1 fruit fly cellular context compared by ENCODE assay signal in the genomic region with DNA sequence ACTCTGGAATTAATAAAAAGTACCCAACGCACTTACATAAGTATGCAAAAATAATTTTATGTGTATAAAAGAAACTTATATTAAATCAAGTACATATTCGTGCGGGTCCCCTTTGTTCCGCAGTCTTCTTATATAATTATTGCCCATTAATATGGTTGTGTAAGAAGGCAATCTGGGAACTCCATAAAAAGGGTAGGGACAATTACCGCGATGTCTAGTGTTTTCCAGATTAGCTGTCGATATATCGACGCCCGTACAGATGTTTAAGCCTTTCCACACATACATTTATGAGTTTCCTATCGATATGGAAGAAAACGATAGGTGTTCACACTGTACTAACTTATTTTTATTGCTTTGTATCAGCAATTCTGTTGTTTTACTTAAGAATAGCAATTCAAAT.
TF ChIP-seq lines count a peak whose summit lies in the region.

No protein-coding gene starts in this region.

TF ChIP-seq in whole organism, embryonic, 481 proteins besides CTCF, POLR2A, EP300 and RAD21 (continued from another document and continues in another):
- TF ChIP-seq Optix (GFP tag; IDR thresholded peaks at IDR 0.05; lab: Robert Waterston, UW) (no peak), CG18476 (GFP tag; optimal IDR thresholded peaks at IDR 0.05; lab: Kevin White, UChicago) (no peak), zf30C (GFP tag; optimal IDR thresholded peaks at IDR 0.05; lab: Kevin White, UChicago) (no peak), Hr51 (GFP tag; optimal IDR thresholded peaks at IDR 0.05; lab: Kevin White, UChicago) (no peak), Sox102F (GFP tag; optimal IDR thresholded peaks at IDR 0.05; lab: Kevin White, UChicago) (no peak), CG9437 (GFP tag; optimal IDR thresholded peaks at IDR 0.05; lab: Kevin White, UChicago) (peak; percentile 30), Atf-2 (GFP tag; optimal IDR thresholded peaks at IDR 0.05; lab: Kevin White, UChicago) (no peak), CG17361 (GFP tag; IDR thresholded peaks at IDR 0.05; lab: Robert Waterston, UW) (0 out of 3 replicates have a peak, but pooled peaks have one; percentile 32), zfh1 (GFP tag; IDR thresholded peaks at IDR 0.05; lab: Robert Waterston, UW) (no peak), stwl (tag; optimal IDR thresholded peaks at IDR 0.05; lab: Kevin White, UChicago) (peak; percentile 70), salm (tag; optimal IDR thresholded peaks at IDR 0.05; lab: Kevin White, UChicago) (no peak), Spps (tag; optimal IDR thresholded peaks at IDR 0.05; lab: Kevin White, UChicago) (no peak), ab (GFP tag; optimal IDR thresholded peaks at IDR 0.05; lab: Kevin White, UChicago) (peak; percentile 27), tll (GFP tag; optimal IDR thresholded peaks at IDR 0.05; lab: Kevin White, UChicago) (no peak), CG1832 (GFP tag; optimal IDR thresholded peaks at IDR 0.05; lab: Kevin White, UChicago) (no peak), ranshi (GFP tag; IDR thresholded peaks at IDR 0.05; lab: Robert Waterston, UW) (no peak), B-H2 (GFP tag; optimal IDR thresholded peaks at IDR 0.05; lab: Kevin White, UChicago) (peak; percentile 60), ssp (GFP tag; IDR thresholded peaks at IDR 0.05; lab: Robert Waterston, UW) (peak; percentile 96), wor (GFP tag; IDR thresholded peaks at IDR 0.05; lab: Robert Waterston, UW) (no peak), cwo (GFP tag; optimal IDR thresholded peaks at IDR 0.05; lab: Kevin White, UChicago) (no peak), vnd (GFP tag; IDR thresholded peaks at IDR 0.05; lab: Robert Waterston, UW; ENCODE audit: partially characterized antibody) (no peak; the same call in 2 of the 3 replicates), Chrac-16 (GFP tag; optimal IDR thresholded peaks at IDR 0.05; lab: Kevin White, UChicago) (peak; percentile 11), repo (GFP tag; optimal IDR thresholded peaks at IDR 0.05; lab: Kevin White, UChicago) (no peak), NK7.1 (GFP tag; optimal IDR thresholded peaks at IDR 0.05; lab: Kevin White, UChicago) (no peak), croc (GFP tag; conservative IDR thresholded peaks at IDR 0.05; lab: Robert Waterston, UW) (no peak), sug (tag; optimal IDR thresholded peaks at IDR 0.05; lab: Kevin White, UChicago) (peak; percentile 58), Taf1 (GFP tag; IDR thresholded peaks at IDR 0.05; lab: Robert Waterston, UW) (no peak), CG4820 (GFP tag; optimal IDR thresholded peaks at IDR 0.05; lab: Kevin White, UChicago) (peak; percentile 19), Bgb (GFP tag; IDR thresholded peaks at IDR 0.05; lab: Robert Waterston, UW; ENCODE audit: partially characterized antibody) (peak; percentile 98; the same call in 1 of the 2 replicates), CG7556 (GFP tag; optimal IDR thresholded peaks at IDR 0.05; lab: Kevin White, UChicago) (no peak), CG18262 (tag; optimal IDR thresholded peaks at IDR 0.05; lab: Kevin White, UChicago) (peak; percentile 22), CG10366 (GFP tag; IDR thresholded peaks at IDR 0.05; lab: Robert Waterston, UW) (no peak), Pdp1 (GFP tag; optimal IDR thresholded peaks at IDR 0.05; lab: Kevin White, UChicago) (peak; percentile 44 to 99), Nf-YC (tag; optimal IDR thresholded peaks at IDR 0.05; lab: Kevin White, UChicago) (peak; percentile 47), Trl (optimal IDR thresholded peaks at IDR 0.05; lab: Kevin White, UChicago) (no peak), Trl (GFP tag; optimal IDR thresholded peaks at IDR 0.05; lab: Kevin White, UChicago) (peak; percentile 35), dati (GFP tag; IDR thresholded peaks at IDR 0.05; lab: Robert Waterston, UW) (no peak), CG18764 (GFP tag; optimal IDR thresholded peaks at IDR 0.05; lab: Kevin White, UChicago) (peak; percentile 16), CG10267 (tag; optimal IDR thresholded peaks at IDR 0.05; lab: Kevin White, UChicago) (peak; percentile 14), CG10147 (GFP tag; optimal IDR thresholded peaks at IDR 0.05; lab: Kevin White, UChicago) (peak; percentile 41), CoRest (tag; optimal IDR thresholded peaks at IDR 0.05; lab: Kevin White, UChicago) (peak; percentile 51), zen2 (GFP tag; IDR thresholded peaks at IDR 0.05; lab: Robert Waterston, UW; ENCODE audit: partially characterized antibody) (no peak; the same call in 2 of the 3 replicates), CG3065 (GFP tag; optimal IDR thresholded peaks at IDR 0.05; lab: Kevin White, UChicago) (no peak), CG4328 (GFP tag; optimal IDR thresholded peaks at IDR 0.05; lab: Kevin White, UChicago) (no peak), CG8359 (GFP tag; optimal IDR thresholded peaks at IDR 0.05; lab: Kevin White, UChicago; ENCODE audit: borderline replicate concordance) (no peak), cato (GFP tag; optimal IDR thresholded peaks at IDR 0.05; lab: Kevin White, UChicago; ENCODE audit: borderline replicate concordance) (no peak), Doc3 (GFP tag; IDR thresholded peaks at IDR 0.05; lab: Robert Waterston, UW; ENCODE audit: partially characterized antibody) (peak; percentile 92), trh (GFP tag; optimal IDR thresholded peaks at IDR 0.05; lab: Kevin White, UChicago) (no peak), HLH3B (GFP tag; IDR thresholded peaks at IDR 0.05; lab: Robert Waterston, UW) (no peak), CG10543 (GFP tag; optimal IDR thresholded peaks at IDR 0.05; lab: Kevin White, UChicago) (peak; percentile 20), CG31441 (GFP tag; IDR thresholded peaks at IDR 0.05; lab: Robert Waterston, UW) (0 out of 2 replicates have a peak, but pooled peaks have one; percentile 25), Ets97D (GFP tag; optimal IDR thresholded peaks at IDR 0.05; lab: Kevin White, UChicago) (peak; percentile 84), NC2β (GFP tag; optimal IDR thresholded peaks at IDR 0.05; lab: Kevin White, UChicago) (peak; percentile 40), cad (GFP tag; optimal IDR thresholded peaks at IDR 0.05; lab: Kevin White, UChicago) (peak; percentile 4), her (GFP tag; optimal IDR thresholded peaks at IDR 0.05; lab: Kevin White, UChicago) (no peak), CG10654 (GFP tag; optimal IDR thresholded peaks at IDR 0.05; lab: Kevin White, UChicago) (no peak), Xrp1 (GFP tag; IDR thresholded peaks at IDR 0.05; lab: Robert Waterston, UW) (no peak), disco-r (GFP tag; optimal IDR thresholded peaks at IDR 0.05; lab: Kevin White, UChicago) (no peak), CG11560 (tag; IDR thresholded peaks at IDR 0.05; lab: Robert Waterston, UW) (no peak), sd (tag; optimal IDR thresholded peaks at IDR 0.05; lab: Kevin White, UChicago) (no peak), CG8281 (tag; optimal IDR thresholded peaks at IDR 0.05; lab: Kevin White, UChicago) (no peak), Xbp1 (GFP tag; optimal IDR thresholded peaks at IDR 0.05; lab: Kevin White, UChicago) (peak; percentile 41), H15 (GFP tag; IDR thresholded peaks at IDR 0.05; lab: Robert Waterston, UW) (no peak), fd3F (GFP tag; optimal IDR thresholded peaks at IDR 0.05; lab: Kevin White, UChicago) (no peak), zfh2 (GFP tag; optimal IDR thresholded peaks at IDR 0.05; lab: Kevin White, UChicago) (peak; percentile 37), CG32532 (GFP tag; IDR thresholded peaks at IDR 0.05; lab: Robert Waterston, UW) (no peak; the same call in 1 of the 2 replicates), gcm2 (GFP tag; optimal IDR thresholded peaks at IDR 0.05; lab: Kevin White, UChicago) (no peak), sens (GFP tag; lab: Kevin White, UChicago) (peak; percentile 87), scrt (GFP tag; optimal IDR thresholded peaks at IDR 0.05; lab: Kevin White, UChicago) (peak; percentile 1), CG4707 (GFP tag; optimal IDR thresholded peaks at IDR 0.05; lab: Kevin White, UChicago) (no peak), Hmx (GFP tag; optimal IDR thresholded peaks at IDR 0.05; lab: Kevin White, UChicago) (no peak), Dip3 (GFP tag; optimal IDR thresholded peaks at IDR 0.05; lab: Kevin White, UChicago) (peak; percentile 41), CG2120 (GFP tag; optimal IDR thresholded peaks at IDR 0.05; lab: Kevin White, UChicago) (peak; percentile 64), psq (GFP tag; optimal IDR thresholded peaks at IDR 0.05; lab: Kevin White, UChicago) (no peak), sima (GFP tag; optimal IDR thresholded peaks at IDR 0.05; lab: Kevin White, UChicago) (no peak), aop (GFP tag; IDR thresholded peaks at IDR 0.05; lab: Robert Waterston, UW) (no peak), luna (GFP tag; optimal IDR thresholded peaks at IDR 0.05; lab: Kevin White, UChicago) (no peak), CG10959 (GFP tag; IDR thresholded peaks at IDR 0.05; lab: Robert Waterston, UW) (no peak), hkb (optimal IDR thresholded peaks at IDR 0.05; lab: Kevin White, UChicago) (no peak), hkb (GFP tag; IDR thresholded peaks at IDR 0.05; lab: Robert Waterston, UW) (no peak; the same call in 1 of the 2 replicates), CG12071 (GFP tag; optimal IDR thresholded peaks at IDR 0.05; lab: Kevin White, UChicago) (no peak), Hr78 (GFP tag; optimal IDR thresholded peaks at IDR 0.05; lab: Kevin White, UChicago) (no peak), CG15696 (tag; optimal IDR thresholded peaks at IDR 0.05; lab: Kevin White, UChicago) (peak; percentile 5), ara (GFP tag; IDR thresholded peaks at IDR 0.05; lab: Robert Waterston, UW) (no peak), Atf6 (GFP tag; IDR thresholded peaks at IDR 0.05; lab: Robert Waterston, UW) (no peak; the same call in 1 of the 2 replicates), Mrtf (GFP tag; IDR thresholded peaks at IDR 0.05; lab: Robert Waterston, UW) (no peak), danr (GFP tag; IDR thresholded peaks at IDR 0.05; lab: Robert Waterston, UW) (no peak), MBD-R2 (GFP tag; IDR thresholded peaks at IDR 0.05; lab: Robert Waterston, UW) (peak; percentile 62; the same call in 1 of the 2 replicates), Fer2 (tag; optimal IDR thresholded peaks at IDR 0.05; lab: Kevin White, UChicago) (no peak), hb (GFP tag; IDR thresholded peaks at IDR 0.05; lab: Robert Waterston, UW; ENCODE audit: partially characterized antibody) (no peak), CG10979 (tag; optimal IDR thresholded peaks at IDR 0.05; lab: Kevin White, UChicago) (no peak), nerfin-1 (tag; optimal IDR thresholded peaks at IDR 0.05; lab: Kevin White, UChicago) (no peak), CG11696 (GFP tag; IDR thresholded peaks at IDR 0.05; lab: Robert Waterston, UW) (no peak; the same call in 1 of the 2 replicates), br (optimal IDR thresholded peaks at IDR 0.05; lab: Kevin White, UChicago) (no peak), CG6765 (GFP tag; optimal IDR thresholded peaks at IDR 0.05; lab: Kevin White, UChicago) (no peak), ATbp (GFP tag; optimal IDR thresholded peaks at IDR 0.05; lab: Kevin White, UChicago) (no peak), Max (GFP tag; optimal IDR thresholded peaks at IDR 0.05; lab: Kevin White, UChicago) (no peak), knrl (GFP tag; IDR thresholded peaks at IDR 0.05; lab: Robert Waterston, UW; ENCODE audit: partially characterized antibody) (peak; percentile 98; the same call in 2 of the 3 replicates), YL-1 (GFP tag; optimal IDR thresholded peaks at IDR 0.05; lab: Kevin White, UChicago) (peak; percentile 29), crp (GFP tag; optimal IDR thresholded peaks at IDR 0.05; lab: Kevin White, UChicago) (peak; percentile 24 to 89), en (GFP tag; optimal IDR thresholded peaks at IDR 0.05; lab: Kevin White, UChicago) (no peak), CG9727 (GFP tag; optimal IDR thresholded peaks at IDR 0.05; lab: Kevin White, UChicago) (no peak), CG7745 (tag; optimal IDR thresholded peaks at IDR 0.05; lab: Kevin White, UChicago) (no peak), CG8944 (GFP tag; optimal IDR thresholded peaks at IDR 0.05; lab: Kevin White, UChicago) (peak; percentile 40), CG7839 (tag; optimal IDR thresholded peaks at IDR 0.05; lab: Kevin White, UChicago) (peak; percentile 17), fd64A (GFP tag; optimal IDR thresholded peaks at IDR 0.05; lab: Kevin White, UChicago) (no peak), dmrt11E (tag; optimal IDR thresholded peaks at IDR 0.05; lab: Kevin White, UChicago) (peak; percentile 1), CG4282 (GFP tag; optimal IDR thresholded peaks at IDR 0.05; lab: Kevin White, UChicago) (no peak), ro (GFP tag; IDR thresholded peaks at IDR 0.05; lab: Robert Waterston, UW) (no peak), Vsx1 (GFP tag; optimal IDR thresholded peaks at IDR 0.05; lab: Kevin White, UChicago) (peak; percentile 96), lilli (GFP tag; optimal IDR thresholded peaks at IDR 0.05; lab: Kevin White, UChicago) (peak; percentile 47), fd96Cb (tag; optimal IDR thresholded peaks at IDR 0.05; lab: Kevin White, UChicago) (no peak), abd-A (tag; optimal IDR thresholded peaks at IDR 0.05; lab: Kevin White, UChicago) (no peak), NFAT (GFP tag; IDR thresholded peaks at IDR 0.05; lab: Robert Waterston, UW) (no peak), CG12236 (GFP tag; optimal IDR thresholded peaks at IDR 0.05; lab: Kevin White, UChicago) (no peak), CG1602 (GFP tag; optimal IDR thresholded peaks at IDR 0.05; lab: Kevin White, UChicago) (peak; percentile 4), CG3995 (GFP tag; optimal IDR thresholded peaks at IDR 0.05; lab: Kevin White, UChicago) (peak; percentile 84), Mes4 (GFP tag; optimal IDR thresholded peaks at IDR 0.05; lab: Kevin White, UChicago) (no peak), ind (GFP tag; optimal IDR thresholded peaks at IDR 0.05; lab: Kevin White, UChicago) (no peak), Sry-δ (GFP tag; optimal IDR thresholded peaks at IDR 0.05; lab: Kevin White, UChicago) (peak; percentile 87), dmrt99B (tag; optimal IDR thresholded peaks at IDR 0.05; lab: Kevin White, UChicago) (no peak), dm (GFP tag; optimal IDR thresholded peaks at IDR 0.05; lab: Kevin White, UChicago) (peak; percentile 21), CG13287 (GFP tag; IDR thresholded peaks at IDR 0.05; lab: Robert Waterston, UW; ENCODE audit: partially characterized antibody) (peak; percentile 93; the same call in 1 of the 2 replicates), CG34224 (GFP tag; IDR thresholded peaks at IDR 0.05; lab: Robert Waterston, UW; ENCODE audit: partially characterized antibody) (peak; percentile 92), CG13424 (tag; optimal IDR thresholded peaks at IDR 0.05; lab: Kevin White, UChicago) (peak; percentile 35), CkIIα-i1 (GFP tag; IDR thresholded peaks at IDR 0.05; lab: Robert Waterston, UW) (no peak), HmgD (GFP tag; optimal IDR thresholded peaks at IDR 0.05; lab: Kevin White, UChicago) (peak; percentile 71), CG11247 (GFP tag; IDR thresholded peaks at IDR 0.05; lab: Robert Waterston, UW) (no peak), CrebB (tag; optimal IDR thresholded peaks at IDR 0.05; lab: Kevin White, UChicago) (no peak)
